Worm (Caenorhabditis elegans): ENCODE results near the gene acr-14.

acr-14 gene

ce11 chrII:8129495-8130010 is 47.4 kb downstream of the acr-14 start, which contains the start of gene ulp-4 (continued):
- TF ChIP-seq nhr-47 (tag; optimal IDR thresholded peaks at IDR 0.05) (peak; percentile 1), fkh-4 (tag; optimal IDR thresholded peaks at IDR 0.05; ENCODE audit: borderline replicate concordance) (no peak), alr-1 (tag; optimal IDR thresholded peaks at IDR 0.05; ENCODE audit: borderline replicate concordance) (no peak), nhr-71 (tag; optimal IDR thresholded peaks at IDR 0.05) (peak; percentile 71), mep-1 (tag; optimal IDR thresholded peaks at IDR 0.05) (peak; percentile 34), nhr-19 (GFP tag; conservative IDR thresholded peaks at IDR 0.05) (peak; percentile 49), lin-13 (GFP tag; optimal IDR thresholded peaks at IDR 0.05) (no peak), mef-2 (tag; optimal IDR thresholded peaks at IDR 0.05) (no peak), rnt-1 (tag; optimal IDR thresholded peaks at IDR 0.05) (peak; percentile 64), pag-3 (tag; optimal IDR thresholded peaks at IDR 0.05; ENCODE audit: borderline replicate concordance, insufficient read depth) (no peak), lin-39 (tag; optimal IDR thresholded peaks at IDR 0.05) (peak; percentile 57), C04F5.9 (tag; optimal IDR thresholded peaks at IDR 0.05) (no peak), lin-35 (GFP tag; optimal IDR thresholded peaks at IDR 0.05) (no peak), lsy-2 (tag; optimal IDR thresholded peaks at IDR 0.05) (peak; percentile 49 to 52), unc-130 (tag; optimal IDR thresholded peaks at IDR 0.05) (no peak), isw-1 (GFP tag; IDR thresholded peaks at IDR 0.05) (no peak), lir-3 (tag; optimal IDR thresholded peaks at IDR 0.05; ENCODE audit: poor library complexity) (peak; percentile 3), aly-2 (tag; optimal IDR thresholded peaks at IDR 0.05) (no peak), ztf-4 (tag; optimal IDR thresholded peaks at IDR 0.05) (no peak), Y116A8C.19 (tag; optimal IDR thresholded peaks at IDR 0.05; ENCODE audit: borderline replicate concordance) (no peak), grh-1 (GFP tag; IDR thresholded peaks at IDR 0.05) (no peak), hlh-4 (tag; optimal IDR thresholded peaks at IDR 0.05) (no peak), nhr-85 (tag) (peak; percentile 82), zip-4 (GFP tag; optimal IDR thresholded peaks at IDR 0.05) (no peak), nhr-84 (tag; optimal IDR thresholded peaks at IDR 0.05) (no peak), sptf-1 (tag; optimal IDR thresholded peaks at IDR 0.05) (no peak), skn-1 (tag; optimal IDR thresholded peaks at IDR 0.05) (no peak), zag-1 (tag; optimal IDR thresholded peaks at IDR 0.05) (no peak), elt-2 (tag; optimal IDR thresholded peaks at IDR 0.05) (no peak), efl-3 (GFP tag; optimal IDR thresholded peaks at IDR 0.05) (no peak), blmp-1 (tag; optimal IDR thresholded peaks at IDR 0.05) (peak; percentile 26), mab-9 (GFP tag; IDR thresholded peaks at IDR 0.05) (no peak), lin-14 (GFP tag; optimal IDR thresholded peaks at IDR 0.05) (peak; percentile 63), ets-5 (GFP tag; IDR thresholded peaks at IDR 0.05) (no peak), ces-1 (GFP tag; optimal IDR thresholded peaks at IDR 0.05) (no peak), ceh-88 (GFP tag; IDR thresholded peaks at IDR 0.05) (no peak), dpl-1 (GFP tag; optimal IDR thresholded peaks at IDR 0.05) (no peak), nhr-90 (tag; optimal IDR thresholded peaks at IDR 0.05; ENCODE audit: poor library complexity) (no peak), ceh-90 (tag; optimal IDR thresholded peaks at IDR 0.05) (no peak)

- TF ChIP-seq nhr-19 (GFP tag; conservative IDR thresholded peaks at IDR 0.05): no peak
- TF ChIP-seq ceh-90 (tag; optimal IDR thresholded peaks at IDR 0.05): no peak
- no peak for TF ChIP-seq ceh-82 (tag; optimal IDR thresholded peaks at IDR 0.05)
- no peak for TF ChIP-seq jun-1 (tag; optimal IDR thresholded peaks at IDR 0.05)
- no peak for TF ChIP-seq ama-1 (optimal IDR thresholded peaks at IDR 0.05)
- TF ChIP-seq lin-13 (GFP tag; optimal IDR thresholded peaks at IDR 0.05): peak; percentile 18
- peak in 2 of 3 experiments; percentile 6 to 19 for TF ChIP-seq dpl-1 (GFP tag; optimal IDR thresholded peaks at IDR 0.05)
- no peak for TF ChIP-seq egl-27 (tag; optimal IDR thresholded peaks at IDR 0.05)
- TF ChIP-seq efl-1 (optimal IDR thresholded peaks at IDR 0.05): no peak
- peak in 1 of 2 experiments; percentile 95 for TF ChIP-seq efl-1 (GFP tag; optimal IDR thresholded peaks at IDR 0.05 in 1 of 2)
- no peak for TF ChIP-seq nhr-77 (tag; optimal IDR thresholded peaks at IDR 0.05)
- no peak for TF ChIP-seq unc-130 (tag; optimal IDR thresholded peaks at IDR 0.05)
- TF ChIP-seq Y116A8C.19 (tag; optimal IDR thresholded peaks at IDR 0.05; ENCODE audit: borderline replicate concordance): no peak
These were observed 48.0 kb downstream of the acr-14 start for ce11 chrII:8129040-8129387.
